Worm (Caenorhabditis elegans) whole organism, L2 larva: ENCODE data around the gene hmp-1.

Experiments
- C34F6.9 ChIP-seq: fragments of 150-350 bp; optimal IDR thresholded peaks from 2 replicates; lab custom pipeline; 2014; ENCODE audit warnings: missing biosample characterization, missing genetic modification characterization
- Y55F3AM.14 ChIP-seq: fragments of 200-800 bp; sonication (Bioruptor generic); optimal IDR thresholded peaks from 2 replicates; lab custom pipeline; 2018; ENCODE audit warnings: mild to moderate bottlenecking, missing genetic modification characterization, missing compliant biosample characterization
- ZK546.5 ChIP-seq: sonication (generic microtip); optimal IDR thresholded peaks from 2 replicates; lab custom pipeline; 2017; ENCODE audit warnings: missing biosample characterization, missing genetic modification characterization
- alr-1 ChIP-seq: fragments of 150-350 bp; optimal IDR thresholded peaks from 2 replicates; lab custom pipeline; 2014; ENCODE audit warnings: missing biosample characterization, missing genetic modification characterization
- aly-2 ChIP-seq: fragments of 150-350 bp; optimal IDR thresholded peaks from 2 replicates; lab custom pipeline; 2014; ENCODE audit warnings: missing biosample characterization, missing genetic modification characterization
- ama-1 ChIP-seq: fragments of 150-350 bp; optimal IDR thresholded peaks from 2 replicates; lab custom pipeline; 2018; ENCODE audit warnings: inconsistent platforms
- blmp-1 ChIP-seq: sonication (generic microtip); optimal IDR thresholded peaks from 2 replicates; lab custom pipeline; 2017; ENCODE audit warnings: missing genetic modification characterization, mild to moderate bottlenecking, missing compliant biosample characterization, antibody characterized with exemption, moderate library complexity; ENCODE audit not compliant: insufficient read depth
- ceh-16 ChIP-seq: fragments of 150-350 bp; optimal IDR thresholded peaks from 2 replicates; lab custom pipeline; 2014; ENCODE audit warnings: missing biosample characterization, missing genetic modification characterization
- ceh-82 ChIP-seq: fragments of 150-350 bp; optimal IDR thresholded peaks from 2 replicates; lab custom pipeline; 2014; ENCODE audit warnings: missing biosample characterization, missing genetic modification characterization
- crh-2 ChIP-seq: sonication (generic microtip); optimal IDR thresholded peaks from 2 replicates; lab custom pipeline; 2017; ENCODE audit warnings: missing biosample characterization, missing genetic modification characterization
- egl-27 ChIP-seq: sonication (generic microtip); optimal IDR thresholded peaks from 3 replicates; lab custom pipeline; 2017; ENCODE audit warnings: missing biosample characterization, missing genetic modification reagents, missing genetic modification characterization
- elt-3 ChIP-seq: sonication (generic microtip); optimal IDR thresholded peaks from 2 replicates; lab custom pipeline; 2017; ENCODE audit warnings: missing biosample characterization, missing genetic modification characterization
- fos-1 ChIP-seq: fragments of 150-350 bp; optimal IDR thresholded peaks from 2 replicates; lab custom pipeline; 2014; ENCODE audit warnings: missing biosample characterization, missing genetic modification characterization
- gmeb-1 ChIP-seq: fragments of 150-350 bp; optimal IDR thresholded peaks from 2 replicates; lab custom pipeline; 2014; ENCODE audit warnings: missing biosample characterization, missing genetic modification characterization
- lin-11 ChIP-seq: fragments of 150-350 bp; sonication (generic microtip); optimal IDR thresholded peaks from 2 replicates; lab custom pipeline; 2014; ENCODE audit warnings: missing biosample characterization, missing genetic modification characterization, inconsistent platforms, mixed read lengths
- lin-13 ChIP-seq: fragments of 150-350 bp; optimal IDR thresholded peaks from 2 replicates; lab custom pipeline; 2014; ENCODE audit warnings: missing biosample characterization, missing genetic modification reagents, missing genetic modification characterization
- lin-39 ChIP-seq: fragments of 150-350 bp; optimal IDR thresholded peaks from 2 replicates; lab custom pipeline; 2014; ENCODE audit warnings: missing biosample characterization, missing genetic modification reagents, missing genetic modification characterization
- lsy-2 ChIP-seq, 2 experiments: fragments of 150-350 bp in 1 of 2; sonication (generic microtip) in 1 of 2; optimal IDR thresholded peaks; 2 replicates each; lab custom pipeline; 2014 to 2017; ENCODE audit warnings: missing biosample characterization in 2 of 2, missing genetic modification characterization in 2 of 2
- mab-5 ChIP-seq: fragments of 150-350 bp; optimal IDR thresholded peaks from 2 replicates; lab custom pipeline; 2014; ENCODE audit warnings: missing biosample characterization, missing genetic modification characterization
- mbf-1 ChIP-seq: sonication (generic microtip); optimal IDR thresholded peaks from 2 replicates; lab custom pipeline; 2017; ENCODE audit warnings: missing biosample characterization, missing genetic modification characterization
- mdl-1 ChIP-seq, 2 experiments: fragments of 150-350 bp in 1 of 2; sonication (generic microtip) in 1 of 2; optimal IDR thresholded peaks; 2 replicates each; lab custom pipeline; 2017; ENCODE audit warnings: missing biosample characterization in 2 of 2, missing genetic modification characterization in 2 of 2
- nhr-10 ChIP-seq: sonication (generic microtip); optimal IDR thresholded peaks from 2 replicates; lab custom pipeline; 2017; ENCODE audit warnings: missing biosample characterization, missing genetic modification characterization
- nhr-11 ChIP-seq: fragments of 150-350 bp; optimal IDR thresholded peaks from 2 replicates; lab custom pipeline; 2014; ENCODE audit warnings: missing biosample characterization, missing genetic modification characterization
- nhr-12 ChIP-seq: fragments of 150-350 bp; optimal IDR thresholded peaks from 2 replicates; lab custom pipeline; 2014; ENCODE audit warnings: missing biosample characterization, missing genetic modification characterization
- nhr-129 ChIP-seq: fragments of 150-350 bp; optimal IDR thresholded peaks from 2 replicates; lab custom pipeline; 2014; ENCODE audit warnings: missing biosample characterization, missing genetic modification characterization
- nhr-21 ChIP-seq: fragments of 150-350 bp; optimal IDR thresholded peaks from 2 replicates; lab custom pipeline; 2014; ENCODE audit warnings: missing biosample characterization, missing genetic modification characterization
- nhr-23 ChIP-seq: fragments of 150-350 bp; optimal IDR thresholded peaks from 2 replicates; lab custom pipeline; 2014; ENCODE audit warnings: missing biosample characterization, missing genetic modification reagents, missing genetic modification characterization
- nhr-237 ChIP-seq: fragments of 150-350 bp; optimal IDR thresholded peaks from 2 replicates; lab custom pipeline; 2014; ENCODE audit warnings: missing biosample characterization, missing genetic modification characterization
- nhr-25 ChIP-seq: fragments of 150-350 bp; sonication (generic microtip); optimal IDR thresholded peaks from 3 replicates; lab custom pipeline; 2014; ENCODE audit warnings: missing biosample characterization, missing genetic modification characterization
- nhr-6 ChIP-seq: fragments of 150-350 bp; optimal IDR thresholded peaks from 2 replicates; lab custom pipeline; 2014; ENCODE audit warnings: missing biosample characterization, missing genetic modification characterization
- peb-1 ChIP-seq: fragments of 150-350 bp; optimal IDR thresholded peaks from 2 replicates; lab custom pipeline; 2014; ENCODE audit warnings: missing biosample characterization, missing genetic modification characterization
- sem-4 ChIP-seq: fragments of 150-350 bp; optimal IDR thresholded peaks from 2 replicates; lab custom pipeline; 2014; ENCODE audit warnings: missing biosample characterization, missing genetic modification reagents, missing genetic modification characterization
- skn-1 ChIP-seq: sonication (generic microtip); optimal IDR thresholded peaks from 2 replicates; lab custom pipeline; 2017; ENCODE audit warnings: missing biosample characterization, missing genetic modification characterization
- sma-3 ChIP-seq: sonication (generic microtip); optimal IDR thresholded peaks from 2 replicates; lab custom pipeline; 2016; ENCODE audit warnings: missing genetic modification reagents, missing genetic modification characterization, missing compliant biosample characterization
- sma-9 ChIP-seq, 2 experiments: fragments of 150-350 bp in 1 of 2; sonication (generic microtip) in 1 of 2; optimal IDR thresholded peaks; 2 replicates each; lab custom pipeline; 2014 to 2016; ENCODE audit warnings: missing genetic modification characterization in 2 of 2, mild to moderate bottlenecking in 1 of 2, missing biosample characterization in 1 of 2, missing compliant biosample characterization in 1 of 2, missing genetic modification reagents in 1 of 2, moderate library complexity in 1 of 2
- snpc-4 ChIP-seq: fragments of 150-350 bp; optimal IDR thresholded peaks from 2 replicates; lab custom pipeline; 2014; ENCODE audit warnings: missing biosample characterization, missing genetic modification characterization
- unc-39 ChIP-seq: fragments of 150-350 bp; optimal IDR thresholded peaks from 2 replicates; lab custom pipeline; 2014; ENCODE audit warnings: missing biosample characterization, missing genetic modification characterization
- unc-55 ChIP-seq: fragments of 150-350 bp; sonication (generic microtip); optimal IDR thresholded peaks from 3 replicates; lab custom pipeline; 2014; ENCODE audit warnings: missing biosample characterization, missing genetic modification reagents, missing genetic modification characterization
- unc-62 ChIP-seq: fragments of 150-350 bp; optimal IDR thresholded peaks from 2 replicates; lab custom pipeline; 2014; ENCODE audit warnings: missing biosample characterization, missing genetic modification reagents, missing genetic modification characterization
- zag-1 ChIP-seq: fragments of 150-350 bp; optimal IDR thresholded peaks from 2 replicates; lab custom pipeline; 2014; ENCODE audit warnings: missing biosample characterization, missing genetic modification characterization
- ztf-1 ChIP-seq: fragments of 200-800 bp; sonication (Bioruptor generic); conservative IDR thresholded peaks from 2 replicates; pipeline ENCODE4 v1.3.6; 2022; ENCODE audit warnings: missing genetic modification characterization, missing compliant biosample characterization
- ztf-4 ChIP-seq: fragments of 150-350 bp; optimal IDR thresholded peaks from 2 replicates; lab custom pipeline; 2014; ENCODE audit warnings: missing biosample characterization, missing genetic modification characterization

Gene hmp-1

ce11 chrV:11818064-11818463 lies 27.6 kb upstream of the hmp-1 start:
- TF ChIP-seq sma-3 (GFP tag; lab: Kevin White, UChicago) (no peak), mbf-1 (tag; lab: Kevin White, UChicago) (no peak), ZK546.5 (no peak), ceh-82 (no peak), peb-1 (tag; lab: Kevin White, UChicago) (no peak), unc-39 (tag; lab: Kevin White, UChicago) (no peak), nhr-10 (tag; lab: Kevin White, UChicago) (no peak), lin-13 (GFP tag; lab: Kevin White, UChicago) (no peak), egl-27 (tag; lab: Kevin White, UChicago) (no peak), Y55F3AM.14 (no peak), mdl-1 (tag; optimal IDR thresholded peaks at IDR 0.05; lab: Kevin White, UChicago) (no peak), nhr-23 (tag; lab: Kevin White, UChicago) (no peak), zag-1 (tag; lab: Kevin White, UChicago) (no peak), C34F6.9 (tag; lab: Kevin White, UChicago) (no peak), alr-1 (no peak), mab-5 (tag; lab: Kevin White, UChicago) (no peak), sma-9 (GFP tag; optimal IDR thresholded peaks at IDR 0.05; lab: Kevin White, UChicago) (no peak), sma-9 (tag; optimal IDR thresholded peaks at IDR 0.05; lab: Kevin White, UChicago) (no peak), nhr-25 (tag; lab: Kevin White, UChicago) (no peak)

ce11 chrV:11818786-11819185 lies 26.9 kb upstream of the hmp-1 start:
- TF ChIP-seq mab-5 (tag; lab: Kevin White, UChicago): no peak
- TF ChIP-seq, all 48 proteins: peak for 0

ce11 chrV:11819451-11819850 lies 26.2 kb upstream of the hmp-1 start:
- no peak for TF ChIP-seq nhr-10 (tag; lab: Kevin White, UChicago)
- no peak for TF ChIP-seq lin-11 (tag; lab: Kevin White, UChicago)
- no peak for TF ChIP-seq gmeb-1 (tag; lab: Kevin White, UChicago)
- no peak for TF ChIP-seq unc-55 (GFP tag; lab: Kevin White, UChicago)
- no peak for TF ChIP-seq ceh-82
- no peak for TF ChIP-seq unc-39 (tag; lab: Kevin White, UChicago)
- no peak for TF ChIP-seq fos-1 (tag; lab: Kevin White, UChicago)
- no peak for TF ChIP-seq nhr-237 (tag; lab: Kevin White, UChicago)
- TF ChIP-seq ama-1 (lab: Kevin White, UChicago): no peak

ce11 chrV:11820551-11820950 lies 25.1 kb upstream of the hmp-1 start:
- TF ChIP-seq sem-4 (tag; lab: Kevin White, UChicago) (no peak), mdl-1 (tag; optimal IDR thresholded peaks at IDR 0.05; lab: Kevin White, UChicago) (no peak), ZK546.5 (no peak), fos-1 (tag; lab: Kevin White, UChicago) (peak; percentile 65), sma-9 (GFP tag; optimal IDR thresholded peaks at IDR 0.05; lab: Kevin White, UChicago) (peak; percentile 47), sma-9 (tag; optimal IDR thresholded peaks at IDR 0.05; lab: Kevin White, UChicago) (no peak), zag-1 (tag; lab: Kevin White, UChicago) (no peak), ama-1 (lab: Kevin White, UChicago) (peak; percentile 53)

ce11 chrV:11822461-11822939 lies 23.2 kb upstream of the hmp-1 start, which contains the start of gene pyc-1:
Gene pyc-1 (minus strand): TSS chrV:11822529.
- TF ChIP-seq ceh-16 (tag; lab: Kevin White, UChicago): no peak
- TF ChIP-seq nhr-25 (tag; lab: Kevin White, UChicago): peak; percentile 59
- no peak for TF ChIP-seq lin-11 (tag; lab: Kevin White, UChicago)
- peak; percentile 32 for TF ChIP-seq fos-1 (tag; lab: Kevin White, UChicago)
- no peak for TF ChIP-seq peb-1 (tag; lab: Kevin White, UChicago)
- TF ChIP-seq lin-39 (tag; lab: Kevin White, UChicago): no peak
- peak; percentile 85 for TF ChIP-seq nhr-129
- TF ChIP-seq egl-27 (tag; lab: Kevin White, UChicago): no peak
- no peak for TF ChIP-seq ztf-1
- peak; percentile 45 for TF ChIP-seq nhr-6 (tag; lab: Kevin White, UChicago)
- no peak for TF ChIP-seq mab-5 (tag; lab: Kevin White, UChicago)
- TF ChIP-seq lsy-2 (tag; optimal IDR thresholded peaks at IDR 0.05; lab: Kevin White, UChicago): peak in 1 of 2 experiments; percentile 62
- peak; percentile 57 for TF ChIP-seq gmeb-1 (tag; lab: Kevin White, UChicago)
- TF ChIP-seq aly-2 (tag; lab: Kevin White, UChicago): no peak
- no peak for TF ChIP-seq zag-1 (tag; lab: Kevin White, UChicago)
- peak; percentile 12 for TF ChIP-seq skn-1
- no peak for TF ChIP-seq unc-62 (GFP tag; lab: Kevin White, UChicago)
- TF ChIP-seq ztf-4: peak; percentile 80
- TF ChIP-seq mdl-1 (tag; optimal IDR thresholded peaks at IDR 0.05; lab: Kevin White, UChicago): peak in 1 of 2 experiments; percentile 36
- peak; percentile 25 for TF ChIP-seq nhr-21 (tag; lab: Kevin White, UChicago)
- TF ChIP-seq crh-2: peak; percentile 82
- TF ChIP-seq snpc-4 (tag; lab: Kevin White, UChicago): no peak
- no peak for TF ChIP-seq elt-3 (tag; lab: Kevin White, UChicago)
- peak; percentile 40 for TF ChIP-seq sma-9 (GFP tag; optimal IDR thresholded peaks at IDR 0.05; lab: Kevin White, UChicago)
- TF ChIP-seq sma-9 (tag; optimal IDR thresholded peaks at IDR 0.05; lab: Kevin White, UChicago): no peak
- peak; percentile 76 for TF ChIP-seq lin-13 (GFP tag; lab: Kevin White, UChicago)
- TF ChIP-seq ama-1 (lab: Kevin White, UChicago): no peak
- no peak for TF ChIP-seq blmp-1 (tag; lab: Kevin White, UChicago)
- TF ChIP-seq mbf-1 (tag; lab: Kevin White, UChicago): no peak
- TF ChIP-seq nhr-11 (tag; lab: Kevin White, UChicago): no peak
- TF ChIP-seq nhr-12 (tag; lab: Kevin White, UChicago): no peak
